Fruit fly (Drosophila melanogaster) whole organism, embryonic: ENCODE data around the gene CG3999.

Experiments used
- Ada2b ChIP-seq: fragments of 200-800 bp; sonication (Bioruptor generic); IDR thresholded peaks from 2 replicates; pipeline ENCODE4 v1.3.6; 2022; ENCODE audit warnings: missing biosample characterization, missing genetic modification characterization
- CG10147 ChIP-seq: fragments of 200-800 bp; sonication (Bioruptor generic); optimal IDR thresholded peaks from 2 replicates; lab custom pipeline; 2019; ENCODE audit warnings: missing biosample characterization, mild to moderate bottlenecking, missing genetic modification characterization, moderate library complexity
- CG12391 ChIP-seq: fragments of 200-800 bp; sonication (Bioruptor generic); optimal IDR thresholded peaks from 3 replicates; lab custom pipeline; 2018; ENCODE audit warnings: missing biosample characterization, mild to moderate bottlenecking, missing genetic modification characterization, moderate library complexity
- CG12744 ChIP-seq: fragments of 200-800 bp; sonication (Bioruptor generic); optimal IDR thresholded peaks from 2 replicates; lab custom pipeline; 2016; ENCODE audit warnings: missing biosample characterization, missing genetic modification characterization
- CG14710 ChIP-seq: fragments of 200-800 bp; sonication (Bioruptor generic); optimal IDR thresholded peaks from 3 replicates; lab custom pipeline; 2019; ENCODE audit warnings: missing biosample characterization, mild to moderate bottlenecking, missing genetic modification characterization, moderate library complexity
- CG14965 ChIP-seq: fragments of 200-800 bp; sonication (Bioruptor generic); optimal IDR thresholded peaks from 2 replicates; lab custom pipeline; 2016; ENCODE audit warnings: missing biosample characterization, missing genetic modification characterization, borderline replicate concordance
- CG17328 ChIP-seq: fragments of 200-800 bp; sonication (Bioruptor generic); IDR thresholded peaks from 2 replicates; pipeline ENCODE4 v1.3.6; 2022; ENCODE audit warnings: missing biosample characterization, missing genetic modification characterization
- CG17361 ChIP-seq: fragments of 200-800 bp; sonication (Bioruptor generic); IDR thresholded peaks from 3 replicates; pipeline ENCODE4 v1.3.6; 2022; ENCODE audit warnings: missing biosample characterization, missing genetic modification characterization
- CG18599 ChIP-seq: fragments of 200-800 bp; sonication (Bioruptor generic); optimal IDR thresholded peaks from 3 replicates; lab custom pipeline; 2017; ENCODE audit warnings: missing biosample characterization, missing genetic modification characterization, mild to moderate bottlenecking, moderate library complexity, missing genetic modification reagents
- CG2678 ChIP-seq: fragments of 200-800 bp; sonication (Bioruptor generic); optimal IDR thresholded peaks from 3 replicates; lab custom pipeline; 2019; ENCODE audit warnings: missing biosample characterization, mild to moderate bottlenecking, missing genetic modification characterization, moderate library complexity
- CG43689 ChIP-seq: fragments of 200-800 bp; sonication (Bioruptor generic); IDR thresholded peaks from 2 replicates; pipeline ENCODE4 v1.3.6; 2022; ENCODE audit warnings: missing biosample characterization, missing genetic modification characterization
- CG4424 ChIP-seq: fragments of 200-800 bp; sonication (Bioruptor generic); optimal IDR thresholded peaks from 3 replicates; lab custom pipeline; 2016; ENCODE audit warnings: missing biosample characterization, missing genetic modification characterization
- CG4854 ChIP-seq: fragments of 200-800 bp; sonication (Bioruptor generic); optimal IDR thresholded peaks from 2 replicates; lab custom pipeline; 2016; ENCODE audit warnings: missing biosample characterization, missing genetic modification characterization, inconsistent platforms
- CG6765 ChIP-seq: fragments of 200-800 bp; sonication (Bioruptor generic); optimal IDR thresholded peaks from 3 replicates; lab custom pipeline; 2017; ENCODE audit warnings: missing biosample characterization, mild to moderate bottlenecking, missing genetic modification characterization
- CG7556 ChIP-seq: fragments of 200-800 bp; sonication (Bioruptor generic); optimal IDR thresholded peaks from 2 replicates; lab custom pipeline; 2017; ENCODE audit warnings: missing biosample characterization, mild to moderate bottlenecking, missing genetic modification characterization
- CG8290 ChIP-seq, 3 experiments: fragments of 200-800 bp; sonication (Bioruptor generic); optimal IDR thresholded peaks; 2 replicates each; lab custom pipeline; 2016 to 2019; ENCODE audit warnings: missing biosample characterization in 3 of 3, missing genetic modification characterization in 3 of 3, mild to moderate bottlenecking in 2 of 3, moderate library complexity in 1 of 3
- CG9437 ChIP-seq: fragments of 200-800 bp; sonication (Bioruptor generic); optimal IDR thresholded peaks from 2 replicates; lab custom pipeline; 2018; ENCODE audit warnings: missing biosample characterization, mild to moderate bottlenecking, missing genetic modification characterization
- CG9727 ChIP-seq: fragments of 200-800 bp; sonication (Bioruptor generic); optimal IDR thresholded peaks from 3 replicates; lab custom pipeline; 2017; ENCODE audit warnings: missing biosample characterization, mild to moderate bottlenecking, missing genetic modification characterization
- Camta ChIP-seq: fragments of 200-800 bp; sonication (Bioruptor generic); optimal IDR thresholded peaks from 2 replicates; lab custom pipeline; 2016; ENCODE audit warnings: missing biosample characterization, missing genetic modification characterization
- Chrac-16 ChIP-seq: fragments of 200-800 bp; sonication (Bioruptor generic); optimal IDR thresholded peaks from 3 replicates; lab custom pipeline; 2016; ENCODE audit warnings: missing biosample characterization, missing genetic modification characterization
- Hey ChIP-seq: fragments of 200-800 bp; sonication (Bioruptor generic); optimal IDR thresholded peaks from 3 replicates; lab custom pipeline; 2018; ENCODE audit warnings: missing biosample characterization, mild to moderate bottlenecking, missing genetic modification characterization
- HmgZ ChIP-seq: fragments of 200-800 bp; sonication (Bioruptor generic); optimal IDR thresholded peaks from 2 replicates; lab custom pipeline; 2018; ENCODE audit warnings: missing biosample characterization, mild to moderate bottlenecking, missing genetic modification characterization
- Hr78 ChIP-seq, 2 experiments: fragments of 200-800 bp in 1 of 2; fragments of >200 bp in 1 of 2; sonication (Bioruptor generic) in 1 of 2; optimal IDR thresholded peaks; 2 replicates each; lab custom pipeline; 2017 to 2019; ENCODE audit warnings: missing biosample characterization in 2 of 2, missing genetic modification characterization in 2 of 2, mild to moderate bottlenecking in 1 of 2, moderate library complexity in 1 of 2
- Lim3 ChIP-seq: fragments of 200-800 bp; sonication (Bioruptor generic); IDR thresholded peaks from 2 replicates; pipeline ENCODE4 v1.3.6; 2022; ENCODE audit warnings: missing biosample characterization, missing genetic modification characterization
- Myb ChIP-seq: fragments of 200-800 bp; sonication (Bioruptor generic); optimal IDR thresholded peaks from 2 replicates; lab custom pipeline; 2016; ENCODE audit warnings: missing biosample characterization, missing genetic modification characterization
- Neu2 ChIP-seq: fragments of 200-800 bp; sonication (Bioruptor generic); optimal IDR thresholded peaks from 3 replicates; lab custom pipeline; 2016; ENCODE audit warnings: missing biosample characterization, missing genetic modification characterization, borderline replicate concordance
- ara ChIP-seq: fragments of 200-800 bp; sonication (Bioruptor generic); IDR thresholded peaks from 2 replicates; pipeline ENCODE4 v1.3.6; 2022; ENCODE audit warnings: missing biosample characterization, missing genetic modification characterization
- br ChIP-seq: fragments of >200 bp; optimal IDR thresholded peaks from 2 replicates; lab custom pipeline; 2017
- cad ChIP-seq: fragments of >200 bp; optimal IDR thresholded peaks from 2 replicates; lab custom pipeline; 2017; ENCODE audit warnings: missing biosample characterization, missing genetic modification characterization
- chinmo ChIP-seq: fragments of 200-800 bp; sonication (Bioruptor generic); IDR thresholded peaks from 4 replicates; pipeline ENCODE4 v1.3.6; 2022; ENCODE audit warnings: missing biosample characterization, missing genetic modification characterization; ENCODE audit not compliant: partially characterized antibody
- da ChIP-seq: fragments of 200-800 bp; sonication (Bioruptor generic); optimal IDR thresholded peaks from 2 replicates; lab custom pipeline; 2016; ENCODE audit warnings: missing biosample characterization, missing genetic modification characterization
- esg ChIP-seq: fragments of 200-800 bp; sonication (Bioruptor generic); conservative IDR thresholded peaks from 2 replicates; pipeline ENCODE4 v1.3.6; 2022; ENCODE audit warnings: missing biosample characterization, missing genetic modification characterization
- eyg ChIP-seq: fragments of 200-800 bp; sonication (Bioruptor generic); optimal IDR thresholded peaks from 3 replicates; lab custom pipeline; 2016; ENCODE audit warnings: missing biosample characterization, missing genetic modification characterization
- ftz-f1 ChIP-seq: fragments of 200-800 bp; sonication (Bioruptor generic); optimal IDR thresholded peaks from 2 replicates; lab custom pipeline; 2016; ENCODE audit warnings: missing biosample characterization, missing genetic modification characterization
- gcm ChIP-seq: fragments of 200-800 bp; sonication (Bioruptor generic); optimal IDR thresholded peaks from 2 replicates; lab custom pipeline; 2019; ENCODE audit warnings: missing biosample characterization, mild to moderate bottlenecking, missing genetic modification characterization, moderate library complexity
- gcm2 ChIP-seq: fragments of 200-800 bp; sonication (Bioruptor generic); optimal IDR thresholded peaks from 2 replicates; lab custom pipeline; 2016; ENCODE audit warnings: missing biosample characterization, missing genetic modification characterization
- gsb-n ChIP-seq: fragments of 200-800 bp; sonication (Bioruptor generic); optimal IDR thresholded peaks from 3 replicates; lab custom pipeline; 2018; ENCODE audit warnings: missing biosample characterization, mild to moderate bottlenecking, missing genetic modification characterization
- hkb ChIP-seq, 2 experiments: fragments of 200-800 bp in 1 of 2; fragments of >200 bp in 1 of 2; sonication (Bioruptor generic) in 1 of 2; IDR thresholded peaks in 1 of 2; optimal IDR thresholded peaks in 1 of 2; 2 replicates each; pipeline versions ENCODE4 v1.3.6 to Lab custom; 2017 to 2022; ENCODE audit warnings: missing biosample characterization in 1 of 2, missing genetic modification characterization in 1 of 2
- jigr1 ChIP-seq: fragments of 200-800 bp; sonication (Bioruptor generic); IDR thresholded peaks from 3 replicates; pipeline ENCODE4 v1.3.6; 2022; ENCODE audit warnings: missing biosample characterization, missing genetic modification characterization
- kah ChIP-seq: fragments of 200-800 bp; sonication (Bioruptor generic); optimal IDR thresholded peaks from 2 replicates; lab custom pipeline; 2018; ENCODE audit warnings: missing biosample characterization, mild to moderate bottlenecking, missing genetic modification characterization
- ken ChIP-seq: fragments of 200-800 bp; sonication (Bioruptor generic); IDR thresholded peaks from 3 replicates; pipeline ENCODE4 v1.3.6; 2022; ENCODE audit warnings: missing biosample characterization, missing genetic modification characterization
- luna ChIP-seq: fragments of 200-800 bp; sonication (Bioruptor generic); optimal IDR thresholded peaks from 2 replicates; lab custom pipeline; 2016; ENCODE audit warnings: missing biosample characterization, missing genetic modification characterization
- pita ChIP-seq: fragments of 200-800 bp; sonication (Bioruptor generic); optimal IDR thresholded peaks from 2 replicates; lab custom pipeline; 2017; ENCODE audit warnings: missing biosample characterization, mild to moderate bottlenecking, missing genetic modification characterization
- pros ChIP-seq: fragments of 200-800 bp; sonication (Bioruptor generic); optimal IDR thresholded peaks from 3 replicates; lab custom pipeline; 2019; ENCODE audit warnings: missing biosample characterization, mild to moderate bottlenecking, missing genetic modification characterization, moderate library complexity
- sima ChIP-seq: fragments of 200-800 bp; sonication (Bioruptor generic); optimal IDR thresholded peaks from 2 replicates; lab custom pipeline; 2016; ENCODE audit warnings: missing biosample characterization, missing genetic modification characterization
- sisA ChIP-seq: fragments of 200-800 bp; sonication (Bioruptor generic); IDR thresholded peaks from 2 replicates; pipeline ENCODE4 v1.3.6; 2022; ENCODE audit warnings: missing biosample characterization, missing genetic modification characterization
- slou ChIP-seq: fragments of 200-800 bp; sonication (Bioruptor generic); optimal IDR thresholded peaks from 3 replicates; lab custom pipeline; 2016; ENCODE audit warnings: missing biosample characterization, missing genetic modification characterization
- slp2 ChIP-seq: fragments of 200-800 bp; sonication (Bioruptor generic); optimal IDR thresholded peaks from 2 replicates; lab custom pipeline; 2016; ENCODE audit warnings: missing biosample characterization, missing genetic modification characterization
- so ChIP-seq: fragments of 200-800 bp; sonication (Bioruptor generic); IDR thresholded peaks from 3 replicates; pipeline ENCODE4 v1.3.6; 2022; ENCODE audit warnings: missing biosample characterization, missing genetic modification characterization
- ssp ChIP-seq: fragments of 200-800 bp; sonication (Bioruptor generic); IDR thresholded peaks from 2 replicates; pipeline ENCODE4 v1.3.6; 2022; ENCODE audit warnings: missing biosample characterization, missing genetic modification characterization
- unpg ChIP-seq: fragments of 200-800 bp; sonication (Bioruptor generic); optimal IDR thresholded peaks from 3 replicates; lab custom pipeline; 2018; ENCODE audit warnings: missing biosample characterization, mild to moderate bottlenecking, missing genetic modification characterization, moderate library complexity

Gene CG3999

dm6 chr3R:10213430-10213829, 37.9 kb upstream of the CG3999 start (continued):
- no peak for TF ChIP-seq HmgZ
- no peak for TF ChIP-seq Hr78 (GFP tag; optimal IDR thresholded peaks at IDR 0.05; lab: Kevin White, UChicago)
- TF ChIP-seq Lim3 (GFP tag; lab: Robert Waterston, UW) = peak; percentile 59; the same call in 1 of the 2 replicates
- peak; percentile 42 for TF ChIP-seq CG9727 (GFP tag; lab: Kevin White, UChicago)
- TF ChIP-seq eyg (GFP tag; lab: Kevin White, UChicago) = no peak
- peak; percentile 66 for TF ChIP-seq kah (GFP tag; lab: Kevin White, UChicago)
- peak; percentile 35 for TF ChIP-seq Chrac-16 (GFP tag; lab: Kevin White, UChicago)
- TF ChIP-seq br = no peak
- peak; percentile 71 for TF ChIP-seq esg (GFP tag; lab: Robert Waterston, UW)
- no peak for TF ChIP-seq CG14965
- no peak for TF ChIP-seq cad (GFP tag; lab: Kevin White, UChicago)
- TF ChIP-seq unpg (GFP tag; lab: Kevin White, UChicago) = peak; percentile 82
- no peak for TF ChIP-seq ftz-f1
- TF ChIP-seq pros (GFP tag; lab: Kevin White, UChicago) = no peak
- TF ChIP-seq CG2678 = no peak
- TF ChIP-seq CG12744 = no peak
- TF ChIP-seq hkb (optimal IDR thresholded peaks at IDR 0.05; lab: Kevin White, UChicago) = no peak
- TF ChIP-seq hkb (GFP tag; IDR thresholded peaks at IDR 0.05; lab: Robert Waterston, UW) = peak; percentile 84
- no peak for TF ChIP-seq da
- TF ChIP-seq CG18599 (GFP tag; lab: Kevin White, UChicago) = peak; percentile 54
- TF ChIP-seq CG14710 = no peak
- no peak for TF ChIP-seq CG8290 (GFP tag; optimal IDR thresholded peaks at IDR 0.05; lab: Kevin White, UChicago)
- TF ChIP-seq CG8290 (tag; optimal IDR thresholded peaks at IDR 0.05; lab: Kevin White, UChicago) = no peak
- TF ChIP-seq gsb-n (tag; lab: Kevin White, UChicago) = peak; percentile 66
- TF ChIP-seq gcm (GFP tag; lab: Kevin White, UChicago) = peak; percentile 62
- TF ChIP-seq ssp = peak; percentile 70
- TF ChIP-seq CG10147 (GFP tag; lab: Kevin White, UChicago) = no peak
- TF ChIP-seq CG43689 (GFP tag; lab: Robert Waterston, UW) = peak; percentile 57; the same call in 1 of the 2 replicates
- no peak for TF ChIP-seq Camta (GFP tag; lab: Kevin White, UChicago)
- peak; percentile 42 for TF ChIP-seq CG9437 (GFP tag; lab: Kevin White, UChicago)
- TF ChIP-seq CG17361 = no peak; the same call in 2 of the 3 replicates
- no peak for TF ChIP-seq jigr1 (GFP tag; lab: Robert Waterston, UW)
- TF ChIP-seq CG4854 (GFP tag; lab: Kevin White, UChicago) = no peak
- no peak for TF ChIP-seq CG7556 (GFP tag; lab: Kevin White, UChicago)
- TF ChIP-seq chinmo (GFP tag; lab: Robert Waterston, UW) = no peak
- TF ChIP-seq Neu2 (GFP tag; lab: Kevin White, UChicago) = no peak
- peak; percentile 77 for TF ChIP-seq ara
- peak; percentile 52 for TF ChIP-seq CG4424 (GFP tag; lab: Kevin White, UChicago)
- TF ChIP-seq slou = peak; percentile 6
- no peak for TF ChIP-seq gcm2
- peak; percentile 75; the same call in 1 of the 3 replicates for TF ChIP-seq ken (GFP tag; lab: Robert Waterston, UW)
- TF ChIP-seq slp2 (GFP tag; lab: Kevin White, UChicago) = no peak
- no peak for TF ChIP-seq CG6765 (GFP tag; lab: Kevin White, UChicago)
- peak; percentile 84 for TF ChIP-seq Ada2b
- TF ChIP-seq CG17328 (GFP tag; lab: Robert Waterston, UW) = peak; percentile 77
- peak; percentile 67; the same call in 1 of the 3 replicates for TF ChIP-seq so (GFP tag; lab: Robert Waterston, UW)
- TF ChIP-seq sisA (GFP tag; lab: Robert Waterston, UW) = peak; percentile 87
- no peak for TF ChIP-seq pita
- TF ChIP-seq sima (GFP tag; lab: Kevin White, UChicago) = no peak
- no peak for TF ChIP-seq Hey (tag; lab: Kevin White, UChicago)
- no peak for TF ChIP-seq CG12391
- TF ChIP-seq Myb (GFP tag; lab: Kevin White, UChicago) = no peak
- TF ChIP-seq luna (GFP tag; lab: Kevin White, UChicago) = no peak
